Fruit fly (Drosophila melanogaster) whole organism, embryonic: ENCODE data around the gene CG14362.

Experiments used
- CG15514 ChIP-seq: fragments of 200-800 bp; sonication (Bioruptor generic); optimal IDR thresholded peaks from 3 replicates; lab custom pipeline; 2017; ENCODE audit warnings: missing biosample characterization, missing genetic modification characterization, mild to moderate bottlenecking, moderate library complexity, missing genetic modification reagents
- CG9727 ChIP-seq: fragments of 200-800 bp; sonication (Bioruptor generic); optimal IDR thresholded peaks from 3 replicates; lab custom pipeline; 2017; ENCODE audit warnings: missing biosample characterization, mild to moderate bottlenecking, missing genetic modification characterization
- ac ChIP-seq: fragments of 200-800 bp; sonication (Bioruptor generic); optimal IDR thresholded peaks from 3 replicates; lab custom pipeline; 2017; ENCODE audit warnings: missing biosample characterization, mild to moderate bottlenecking, missing genetic modification characterization

DNA sequence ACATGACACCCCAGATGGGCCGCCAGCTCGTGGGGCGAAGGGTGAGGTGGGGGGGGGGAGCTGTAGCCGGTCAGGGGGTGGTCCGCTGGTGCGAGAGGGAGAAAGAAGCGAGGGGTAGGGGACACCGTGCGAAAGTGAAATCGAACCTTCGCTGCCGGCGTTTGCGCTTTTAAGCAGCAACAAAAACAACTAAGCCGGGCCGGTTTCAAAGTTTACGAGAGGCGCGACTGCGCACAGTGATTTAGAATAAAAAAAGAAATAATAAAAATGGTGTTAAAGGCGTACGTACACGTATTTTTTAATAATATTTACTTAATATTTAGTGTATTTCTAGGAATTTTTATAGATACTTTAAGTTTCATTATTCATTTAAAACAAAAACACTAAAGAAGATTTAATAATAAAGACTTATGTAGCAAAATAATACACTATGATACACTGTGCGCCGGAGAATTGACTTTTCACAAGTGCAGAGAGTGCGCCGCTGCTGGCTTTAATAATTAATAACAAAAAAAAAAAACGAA, 23.6 kb downstream of the CG14362 start:
- TF ChIP-seq CG9727 (GFP tag; lab: Kevin White, UChicago): no peak
- TF ChIP-seq ac: no peak
- no peak for TF ChIP-seq CG15514
